Worm (Caenorhabditis elegans) whole organism, L4 larva: Measurements from ENCODE around the gene T19B10.2.
A peak's percentile ranks its signal among the peaks of the same experiment; 100 is the strongest.

Source experiments
- F49E8.2 ChIP-seq: sonication (generic microtip); optimal IDR thresholded peaks from 2 replicates; lab custom pipeline; 2016; ENCODE audit warnings: missing compliant biosample characterization, mild to moderate bottlenecking, missing genetic modification characterization, borderline replicate concordance
- T26A8.4 ChIP-seq: fragments of 200-800 bp; sonication (Bioruptor generic); IDR thresholded peaks from 2 replicates; pipeline ENCODE4 v1.3.6; 2022; ENCODE audit warnings: missing genetic modification characterization, missing compliant biosample characterization
- Y48G9A.11 ChIP-seq: fragments of 200-800 bp; sonication (Bioruptor generic); IDR thresholded peaks from 2 replicates; pipeline ENCODE4 v1.3.6; 2022; ENCODE audit warnings: missing genetic modification reagents, missing genetic modification characterization, missing compliant biosample characterization
- ZK546.5 ChIP-seq, 2 experiments: sonication (generic microtip); optimal IDR thresholded peaks; 2 replicates each; lab custom pipeline; 2017; ENCODE audit warnings: missing biosample characterization in 2 of 2, missing genetic modification characterization in 2 of 2
- aha-1 ChIP-seq: fragments of 150-350 bp; peaks from one replicate; lab custom pipeline; 2014; ENCODE audit warnings: missing biosample characterization, missing genetic modification characterization
- ama-1 ChIP-seq: fragments of 150-350 bp; optimal IDR thresholded peaks from 2 replicates; lab custom pipeline; 2014; ENCODE audit warnings: inconsistent platforms, mixed read lengths
- arid-1 ChIP-seq: fragments of 200-800 bp; sonication (Bioruptor generic); conservative IDR thresholded peaks from 2 replicates; pipeline ENCODE4 v1.3.6; 2022; ENCODE audit warnings: missing genetic modification reagents, missing genetic modification characterization, missing compliant biosample characterization
- attf-4 ChIP-seq: sonication (generic microtip); optimal IDR thresholded peaks from 3 replicates; lab custom pipeline; 2017; ENCODE audit warnings: missing biosample characterization, missing genetic modification characterization
- ceh-28 ChIP-seq: fragments of 150-350 bp; optimal IDR thresholded peaks from 2 replicates; lab custom pipeline; 2014; ENCODE audit warnings: missing biosample characterization, missing genetic modification reagents, missing genetic modification characterization
- ceh-44 ChIP-seq: fragments of 200-800 bp; sonication (Bioruptor generic); IDR thresholded peaks from 2 replicates; pipeline ENCODE4 v1.3.6; 2022; ENCODE audit warnings: missing genetic modification reagents, missing genetic modification characterization, missing compliant biosample characterization
- ceh-62 ChIP-seq: sonication (generic microtip); optimal IDR thresholded peaks from 2 replicates; lab custom pipeline; 2017; ENCODE audit warnings: missing biosample characterization, missing genetic modification characterization
- ceh-82 ChIP-seq: sonication (generic microtip); optimal IDR thresholded peaks from 2 replicates; lab custom pipeline; 2017; ENCODE audit warnings: missing biosample characterization, missing genetic modification characterization
- cey-2 ChIP-seq: sonication (generic microtip); optimal IDR thresholded peaks from 3 replicates; lab custom pipeline; 2017; ENCODE audit warnings: missing genetic modification characterization, mild to moderate bottlenecking, missing compliant biosample characterization, antibody characterized with exemption, borderline replicate concordance; ENCODE audit not compliant: insufficient read depth
- daf-12 ChIP-seq: fragments of 150-350 bp; optimal IDR thresholded peaks from 2 replicates; lab custom pipeline; 2014; ENCODE audit warnings: missing biosample characterization, missing genetic modification reagents, missing genetic modification characterization
- daf-8 ChIP-seq: fragments of 200-800 bp; sonication (Bioruptor generic); IDR thresholded peaks from 2 replicates; pipeline ENCODE4 v1.3.6; 2022; ENCODE audit warnings: missing genetic modification characterization, missing compliant biosample characterization
- dmd-6 ChIP-seq: fragments of 200-800 bp; sonication (Bioruptor generic); IDR thresholded peaks from 2 replicates; pipeline ENCODE4 v1.3.6; 2022; ENCODE audit warnings: missing genetic modification reagents, missing genetic modification characterization, missing compliant biosample characterization
- dmd-9 ChIP-seq: fragments of 200-800 bp; sonication (Bioruptor generic); IDR thresholded peaks from 2 replicates; pipeline ENCODE4 v1.3.6; 2022; ENCODE audit warnings: missing genetic modification reagents, missing genetic modification characterization, missing compliant biosample characterization
- dpl-1 ChIP-seq: fragments of 150-350 bp; optimal IDR thresholded peaks from 2 replicates; lab custom pipeline; 2014; ENCODE audit warnings: missing biosample characterization, missing genetic modification reagents, missing genetic modification characterization
- duxl-1 ChIP-seq: sonication (generic microtip); optimal IDR thresholded peaks from 2 replicates; lab custom pipeline; 2016; ENCODE audit warnings: mild to moderate bottlenecking, missing genetic modification characterization, moderate library complexity, missing compliant biosample characterization; ENCODE audit not compliant: poor library complexity
- dve-1 ChIP-seq: sonication (generic microtip); optimal IDR thresholded peaks from 2 replicates; lab custom pipeline; 2017; ENCODE audit warnings: antibody characterized with exemption, mild to moderate bottlenecking, missing genetic modification characterization, missing compliant biosample characterization; ENCODE audit not compliant: insufficient read depth
- hlh-11 ChIP-seq: fragments of 200-800 bp; sonication (Bioruptor generic); optimal IDR thresholded peaks from 2 replicates; lab custom pipeline; 2018; ENCODE audit warnings: mild to moderate bottlenecking, missing genetic modification characterization, missing compliant biosample characterization
- lin-15B ChIP-seq: fragments of 150-350 bp; sonication (generic microtip); optimal IDR thresholded peaks from 3 replicates; lab custom pipeline; 2014; ENCODE audit warnings: missing biosample characterization, missing genetic modification characterization
- lin-29 ChIP-seq: fragments of 200-800 bp; sonication (Bioruptor generic); IDR thresholded peaks from 2 replicates; pipeline ENCODE4 v1.3.6; 2022; ENCODE audit warnings: missing genetic modification reagents, missing genetic modification characterization, missing compliant biosample characterization
- lin-39 ChIP-seq: fragments of 150-350 bp; optimal IDR thresholded peaks from 2 replicates; lab custom pipeline; 2014; ENCODE audit warnings: missing biosample characterization, missing genetic modification reagents, missing genetic modification characterization
- mdt-29 ChIP-seq: fragments of 200-800 bp; sonication (Bioruptor generic); IDR thresholded peaks from 2 replicates; pipeline ENCODE4 v1.3.6; 2022; ENCODE audit warnings: missing genetic modification reagents, missing genetic modification characterization, missing compliant biosample characterization
- nhr-11 ChIP-seq: fragments of 150-350 bp; optimal IDR thresholded peaks from 2 replicates; lab custom pipeline; 2014; ENCODE audit warnings: missing biosample characterization, missing genetic modification characterization
- nhr-25 ChIP-seq: sonication (generic microtip); optimal IDR thresholded peaks from 2 replicates; lab custom pipeline; 2017; ENCODE audit warnings: missing genetic modification characterization, mild to moderate bottlenecking, missing compliant biosample characterization, antibody characterized with exemption, moderate library complexity, borderline replicate concordance; ENCODE audit not compliant: insufficient read depth
- nhr-41 ChIP-seq: fragments of 200-800 bp; sonication (Bioruptor generic); IDR thresholded peaks from 2 replicates; pipeline ENCODE4 v1.3.6; 2022; ENCODE audit warnings: missing genetic modification reagents, missing genetic modification characterization, missing compliant biosample characterization
- nhr-42 ChIP-seq: fragments of 200-800 bp; sonication (Bioruptor generic); IDR thresholded peaks from 2 replicates; pipeline ENCODE4 v1.3.6; 2022; ENCODE audit warnings: missing genetic modification characterization, missing compliant biosample characterization
- nhr-48 ChIP-seq: sonication (generic microtip); optimal IDR thresholded peaks from 2 replicates; lab custom pipeline; 2016; ENCODE audit warnings: mild to moderate bottlenecking, missing genetic modification characterization, missing compliant biosample characterization
- nhr-6 ChIP-seq: fragments of 150-350 bp; optimal IDR thresholded peaks from 2 replicates; lab custom pipeline; 2014; ENCODE audit warnings: missing biosample characterization, missing genetic modification characterization
- pha-4 ChIP-seq, 2 experiments: fragments of 150-350 bp in 1 of 2; fragments of 200-800 bp in 1 of 2; sonication (Bioruptor generic) in 1 of 2; IDR thresholded peaks in 1 of 2; optimal IDR thresholded peaks in 1 of 2; 2 replicates each; pipeline versions ENCODE4 v1.3.6 to Lab custom; 2014 to 2022; ENCODE audit warnings: missing genetic modification characterization in 2 of 2, missing genetic modification reagents in 2 of 2, missing biosample characterization in 1 of 2, missing compliant biosample characterization in 1 of 2
- php-3 ChIP-seq: fragments of 200-800 bp; sonication (Bioruptor generic); IDR thresholded peaks from 2 replicates; pipeline ENCODE4 v1.3.6; 2022; ENCODE audit warnings: missing genetic modification reagents, missing genetic modification characterization, missing compliant biosample characterization
- sdz-12 ChIP-seq: fragments of 200-800 bp; sonication (Bioruptor generic); optimal IDR thresholded peaks from 2 replicates; lab custom pipeline; 2018; ENCODE audit warnings: mild to moderate bottlenecking, missing genetic modification characterization, missing compliant biosample characterization
- set-16 ChIP-seq: fragments of 200-800 bp; sonication (Bioruptor generic); IDR thresholded peaks from 2 replicates; pipeline ENCODE4 v1.3.6; 2022; ENCODE audit warnings: missing genetic modification reagents, missing genetic modification characterization, missing compliant biosample characterization
- tra-1 ChIP-seq: fragments of 200-800 bp; sonication (Bioruptor generic); IDR thresholded peaks from 2 replicates; pipeline ENCODE4 v1.3.6; 2022; ENCODE audit warnings: missing genetic modification reagents, missing genetic modification characterization, missing compliant biosample characterization
- unc-62 ChIP-seq, 3 experiments: fragments of 150-350 bp in 1 of 3; sonication (generic microtip); optimal IDR thresholded peaks in 2 of 3; peaks in 1 of 3; 1 replicate in 1 of 3; 2 replicates in 2 of 3; lab custom pipeline; 2014 to 2017; ENCODE audit warnings: missing biosample characterization in 3 of 3, missing genetic modification characterization in 3 of 3, missing genetic modification reagents in 3 of 3, missing genotype in 1 of 3
- vab-7 ChIP-seq: fragments of 200-800 bp; sonication (Bioruptor generic); IDR thresholded peaks from 2 replicates; pipeline ENCODE4 v1.3.6; 2022; ENCODE audit warnings: missing genetic modification reagents, missing genetic modification characterization, missing compliant biosample characterization
- zip-11 ChIP-seq: fragments of 200-800 bp; sonication (Bioruptor generic); IDR thresholded peaks from 2 replicates; pipeline ENCODE4 v1.3.6; 2022; ENCODE audit warnings: missing genetic modification characterization, missing compliant biosample characterization
- ztf-7 ChIP-seq: fragments of 150-350 bp; optimal IDR thresholded peaks from 2 replicates; lab custom pipeline; 2014; ENCODE audit warnings: missing biosample characterization, missing genetic modification characterization

T19B10.2 gene

DNA sequence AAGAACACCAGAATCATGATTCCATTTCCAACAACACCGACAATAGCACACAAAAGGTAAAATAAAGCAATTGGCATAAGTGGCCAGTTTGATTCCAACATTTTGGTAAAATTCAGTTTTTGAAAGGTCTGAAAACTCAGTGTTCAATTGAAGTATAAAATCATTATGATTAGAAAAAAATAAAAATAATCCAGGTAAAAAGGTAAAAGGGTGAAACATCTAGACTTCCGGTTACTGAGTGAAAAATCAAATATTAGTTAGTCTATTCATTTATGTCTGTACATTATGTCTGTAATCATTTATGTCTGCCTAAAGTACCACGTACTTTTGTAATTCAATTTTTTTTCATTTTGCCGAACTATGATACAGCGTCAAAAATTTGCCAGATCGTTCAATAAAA is 33.9 kb downstream of the T19B10.2 start, which contains the start of gene srsx-31:
TSS of gene srsx-31 (minus strand) at position 101 of the 400 bp plus-strand sequence.
- no peak for TF ChIP-seq nhr-42 (GFP tag; lab: Robert Waterston, UW)
- no peak for TF ChIP-seq lin-15B (tag; lab: Kevin White, UChicago)
- TF ChIP-seq ceh-82 (tag; lab: Kevin White, UChicago) = no peak
- no peak for TF ChIP-seq ceh-44
- no peak for TF ChIP-seq tra-1
- TF ChIP-seq aha-1 (tag; lab: Kevin White, UChicago) = no peak
- TF ChIP-seq nhr-11 (tag; lab: Kevin White, UChicago) = no peak
- TF ChIP-seq daf-12 (tag; lab: Kevin White, UChicago) = no peak

DNA sequence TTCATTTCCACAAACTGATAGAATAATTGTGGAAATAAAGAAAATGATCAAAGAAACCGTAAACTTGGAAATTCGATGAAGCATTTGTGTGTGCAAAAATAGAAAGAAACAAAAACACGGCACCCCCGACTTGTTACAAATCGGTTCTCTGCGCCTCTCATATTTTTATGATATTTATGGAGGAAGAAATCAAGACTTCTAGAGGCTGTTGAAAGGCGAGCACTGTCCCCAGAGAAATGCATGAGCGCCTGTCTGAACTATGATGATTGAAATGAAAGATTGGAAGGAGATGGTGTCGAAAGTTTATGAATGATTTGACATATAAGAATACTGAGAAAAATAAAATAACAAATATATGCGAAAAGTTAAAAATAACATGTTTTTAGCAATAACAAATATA is 37.8 kb downstream of the T19B10.2 start, which contains the start of gene lgc-36:
TSS of gene lgc-36 (minus strand) at position 101 of the 400 bp plus-strand sequence.
- TF ChIP-seq ceh-28 (no peak), mdt-29 (GFP tag; lab: Robert Waterston, UW) (no peak), pha-4 (GFP tag; IDR thresholded peaks at IDR 0.05; lab: Robert Waterston, UW) (no peak), pha-4 (tag; optimal IDR thresholded peaks at IDR 0.05; lab: Kevin White, UChicago) (no peak), unc-62 (GFP tag; optimal IDR thresholded peaks at IDR 0.05 in 1 of 2; lab: Kevin White, UChicago) (peak in 1 of 2 experiments; percentile 7), unc-62 (tag; optimal IDR thresholded peaks at IDR 0.05; lab: Kevin White, UChicago) (no peak), ceh-44 (no peak)
- TF ChIP-seq, all 104 proteins: peak for 1

- TF ChIP-seq php-3 (GFP tag; lab: Robert Waterston, UW) (no peak), ama-1 (no peak), daf-8 (GFP tag; lab: Robert Waterston, UW) (no peak), ZK546.5 (tag; optimal IDR thresholded peaks at IDR 0.05; lab: Kevin White, UChicago) (no peak), cey-2 (no peak), dpl-1 (no peak), mdt-29 (GFP tag; lab: Robert Waterston, UW) (no peak), lin-29 (no peak), dmd-9 (GFP tag; lab: Robert Waterston, UW) (no peak), nhr-48 (tag; lab: Kevin White, UChicago) (no peak), F49E8.2 (tag; lab: Kevin White, UChicago) (no peak), zip-11 (GFP tag; lab: Robert Waterston, UW) (no peak), T26A8.4 (GFP tag; lab: Robert Waterston, UW) (no peak), lin-15B (tag; lab: Kevin White, UChicago) (no peak), daf-12 (tag; lab: Kevin White, UChicago) (no peak)
Observed at ce11 chrV:11260622-11261021, 39.5 kb downstream of the T19B10.2 start, which contains the start of gene F07B10.7. Gene F07B10.7 (minus strand): TSS chrV:11260722.

DNA sequence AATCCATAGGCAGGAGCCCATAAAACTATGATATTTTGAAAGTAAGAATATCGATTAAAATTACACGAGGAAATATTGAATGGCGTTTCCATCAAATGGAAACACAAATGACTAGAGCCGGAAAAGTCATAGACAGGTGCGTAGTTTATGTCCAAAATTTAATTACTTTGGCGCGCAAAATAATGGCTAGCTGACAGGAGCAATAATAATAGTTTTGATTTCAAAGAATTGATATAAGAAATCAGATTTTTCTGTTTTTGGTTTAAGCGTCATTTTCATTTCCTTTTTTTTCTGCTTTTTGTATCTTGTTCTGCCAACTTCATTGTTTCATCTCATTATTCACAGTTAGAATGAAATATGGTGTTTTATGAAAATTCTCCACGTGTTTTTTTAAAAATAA is 41.9 kb downstream of the T19B10.2 start, which contains the start of gene F07B10.4:
TSS of gene F07B10.4 (minus strand) at position 101 of the 400 bp plus-strand sequence.
- TF ChIP-seq arid-1 (GFP tag; lab: Robert Waterston, UW) = no peak
- no peak for TF ChIP-seq php-3 (GFP tag; lab: Robert Waterston, UW)
- TF ChIP-seq lin-39 (tag; lab: Kevin White, UChicago) = no peak
- TF ChIP-seq nhr-42 (GFP tag; lab: Robert Waterston, UW) = no peak
- no peak for TF ChIP-seq ceh-82 (tag; lab: Kevin White, UChicago)
- no peak for TF ChIP-seq daf-8 (GFP tag; lab: Robert Waterston, UW)
- no peak for TF ChIP-seq nhr-11 (tag; lab: Kevin White, UChicago)
- TF ChIP-seq attf-4 (tag; lab: Kevin White, UChicago) = no peak
- no peak for TF ChIP-seq ceh-62
- TF ChIP-seq dmd-6 = no peak
- TF ChIP-seq sdz-12 (GFP tag; lab: Kevin White, UChicago) = no peak

ce11 chrV:11265482-11265881 is 44.4 kb downstream of the T19B10.2 start, which contains the start of gene cln-3.1:
Gene cln-3.1 (minus strand): TSS chrV:11265652.
- TF ChIP-seq hlh-11 (tag; lab: Kevin White, UChicago) (no peak), vab-7 (GFP tag; lab: Robert Waterston, UW) (no peak), dve-1 (tag; lab: Kevin White, UChicago) (no peak), dmd-6 (peak; percentile 66), attf-4 (tag; lab: Kevin White, UChicago) (no peak), nhr-25 (no peak), set-16 (no peak), nhr-6 (tag; lab: Kevin White, UChicago) (no peak), nhr-11 (tag; lab: Kevin White, UChicago) (no peak), ztf-7 (tag; lab: Kevin White, UChicago) (no peak), duxl-1 (tag; lab: Kevin White, UChicago) (no peak), nhr-41 (GFP tag; lab: Robert Waterston, UW) (no peak), sdz-12 (GFP tag; lab: Kevin White, UChicago) (no peak), Y48G9A.11 (no peak), ceh-82 (tag; lab: Kevin White, UChicago) (no peak), daf-8 (GFP tag; lab: Robert Waterston, UW) (no peak), unc-62 (GFP tag; optimal IDR thresholded peaks at IDR 0.05 in 1 of 2; lab: Kevin White, UChicago) (peak in 1 of 2 experiments; percentile 10), unc-62 (tag; optimal IDR thresholded peaks at IDR 0.05; lab: Kevin White, UChicago) (no peak), ZK546.5 (tag; optimal IDR thresholded peaks at IDR 0.05; lab: Kevin White, UChicago) (no peak)
